Fruit fly (Drosophila melanogaster) whole organism, pupa: ENCODE results near the gene CG6800.

Experiments
- CG10348 ChIP-seq: fragments of 200-800 bp; sonication (Bioruptor generic); IDR thresholded peaks from 2 replicates; pipeline ENCODE4 v1.3.6; 2022; ENCODE audit warnings: missing biosample characterization, missing genetic modification characterization
- CG12605 ChIP-seq: fragments of 200-800 bp; sonication (Bioruptor generic); IDR thresholded peaks from 2 replicates; pipeline ENCODE4 v1.3.6; 2022; ENCODE audit warnings: missing biosample characterization, missing genetic modification characterization
- CG15710 ChIP-seq: fragments of 200-800 bp; sonication (Bioruptor generic); optimal IDR thresholded peaks from 2 replicates; lab custom pipeline; 2018; ENCODE audit warnings: missing biosample characterization, mild to moderate bottlenecking, missing genetic modification characterization, moderate library complexity
- CG17806 ChIP-seq: fragments of 200-800 bp; sonication (Bioruptor generic); optimal IDR thresholded peaks from 2 replicates; lab custom pipeline; 2018; ENCODE audit warnings: missing biosample characterization, mild to moderate bottlenecking, missing genetic modification characterization, moderate library complexity
- CG32121 ChIP-seq: fragments of 200-800 bp; sonication (Bioruptor generic); IDR thresholded peaks from 2 replicates; pipeline ENCODE4 v1.3.6; 2022; ENCODE audit warnings: missing biosample characterization, missing genetic modification characterization
- CG34367 ChIP-seq: fragments of 200-800 bp; sonication (Bioruptor generic); optimal IDR thresholded peaks from 2 replicates; lab custom pipeline; 2018; ENCODE audit warnings: missing biosample characterization, mild to moderate bottlenecking, missing genetic modification characterization
- CG8159 ChIP-seq: fragments of 200-800 bp; sonication (Bioruptor generic); optimal IDR thresholded peaks from 3 replicates; lab custom pipeline; 2018; ENCODE audit warnings: missing biosample characterization, mild to moderate bottlenecking, missing genetic modification characterization, moderate library complexity
- CG8301 ChIP-seq: fragments of 200-800 bp; sonication (Bioruptor generic); optimal IDR thresholded peaks from 2 replicates; lab custom pipeline; 2018; ENCODE audit warnings: missing biosample characterization, mild to moderate bottlenecking, missing genetic modification characterization
- D1 ChIP-seq: fragments of 200-800 bp; sonication (Bioruptor generic); optimal IDR thresholded peaks from 2 replicates; lab custom pipeline; 2018; ENCODE audit warnings: missing biosample characterization, mild to moderate bottlenecking, missing genetic modification characterization, moderate library complexity
- EcR ChIP-seq: fragments of 200-800 bp; sonication (Bioruptor generic); optimal IDR thresholded peaks from 3 replicates; lab custom pipeline; 2019; ENCODE audit warnings: missing biosample characterization, missing genetic modification characterization, mild to moderate bottlenecking, moderate library complexity, missing genetic modification reagents
- Pif1B ChIP-seq: fragments of 200-800 bp; sonication (Bioruptor generic); optimal IDR thresholded peaks from 3 replicates; lab custom pipeline; 2016; ENCODE audit warnings: missing biosample characterization, missing genetic modification characterization
- Snoo ChIP-seq: fragments of 200-800 bp; sonication (Bioruptor generic); optimal IDR thresholded peaks from 3 replicates; lab custom pipeline; 2017; ENCODE audit warnings: missing biosample characterization, mild to moderate bottlenecking, missing genetic modification characterization, inconsistent platforms

dm6 chr3R:21825140-21825539, 49.2 kb downstream of the CG6800 start:
- TF ChIP-seq Snoo (tag; lab: Kevin White, UChicago) (no peak), CG12605 (GFP tag; lab: Robert Waterston, UW) (no peak), CG15710 (tag; lab: Kevin White, UChicago) (no peak), Pif1B (no peak), CG10348 (GFP tag; lab: Robert Waterston, UW) (no peak), EcR (GFP tag; lab: Kevin White, UChicago) (no peak), CG8159 (tag; lab: Kevin White, UChicago) (no peak), CG17806 (tag; lab: Kevin White, UChicago) (no peak), D1 (no peak), CG8301 (tag; lab: Kevin White, UChicago) (no peak), CG34367 (tag; lab: Kevin White, UChicago) (no peak), CG32121 (no peak)
